Fruit fly (Drosophila melanogaster): ENCODE results near the gene spidey.

DNA sequence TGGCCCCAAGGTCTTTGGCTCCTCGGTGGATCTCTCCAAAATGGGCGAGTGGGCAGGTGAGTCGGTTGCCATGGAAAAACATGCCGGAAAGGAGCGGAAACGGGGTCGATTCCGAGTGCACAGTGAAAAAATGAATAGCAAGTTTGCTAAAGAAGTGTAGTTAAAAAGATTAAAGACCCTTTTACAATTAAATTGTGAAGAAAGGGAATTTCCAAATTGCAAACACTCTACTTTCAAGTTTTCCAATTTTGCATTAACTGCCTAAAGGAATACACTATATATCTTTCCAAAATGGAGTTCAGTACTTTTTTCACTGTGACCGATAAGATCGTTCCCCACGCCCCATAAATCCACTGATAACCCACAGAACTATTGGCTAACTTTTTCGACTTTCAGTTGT is 751 bp downstream of the spidey start:
- TF ChIP-seq CTCF (optimal IDR thresholded peaks at IDR 0.05), result no peak
- no peak for TF ChIP-seq CG8478 (optimal IDR thresholded peaks at IDR 0.05)
